Worm (Caenorhabditis elegans) whole organism, L1 larva: ENCODE results near the gene Y44A6D.5.

Experiments used
- C34B4.2 ChIP-seq: sonication (generic microtip); optimal IDR thresholded peaks from 2 replicates; lab custom pipeline; 2017; ENCODE audit warnings: mild to moderate bottlenecking, missing genetic modification characterization, missing compliant biosample characterization
- Y116A8C.19 ChIP-seq: sonication (generic microtip); optimal IDR thresholded peaks from 2 replicates; lab custom pipeline; 2016; ENCODE audit warnings: missing compliant biosample characterization, missing genetic modification characterization, borderline replicate concordance
- alr-1 ChIP-seq: fragments of 200-800 bp; sonication (Bioruptor generic); optimal IDR thresholded peaks from 2 replicates; lab custom pipeline; 2018; ENCODE audit warnings: borderline replicate concordance, mild to moderate bottlenecking, missing genetic modification characterization, missing compliant biosample characterization
- aly-2 ChIP-seq: fragments of 150-350 bp; optimal IDR thresholded peaks from 2 replicates; lab custom pipeline; 2014; ENCODE audit warnings: missing biosample characterization, missing genetic modification characterization
- ceh-63 ChIP-seq: fragments of 200-800 bp; sonication (Bioruptor generic); optimal IDR thresholded peaks from 2 replicates; lab custom pipeline; 2018; ENCODE audit warnings: mild to moderate bottlenecking, missing genetic modification characterization, missing compliant biosample characterization
- ceh-82 ChIP-seq, 3 experiments: fragments of 150-350 bp in 1 of 3; sonication (generic microtip) in 2 of 3; optimal IDR thresholded peaks; 2 replicates each; lab custom pipeline; 2014 to 2017; ENCODE audit warnings: missing biosample characterization in 3 of 3, missing genetic modification characterization in 3 of 3
- ceh-90 ChIP-seq: sonication (generic microtip); optimal IDR thresholded peaks from 2 replicates; lab custom pipeline; 2016; ENCODE audit warnings: missing genetic modification characterization, missing compliant biosample characterization
- ces-1 ChIP-seq: fragments of 150-350 bp; optimal IDR thresholded peaks from 2 replicates; lab custom pipeline; 2014; ENCODE audit warnings: missing biosample characterization, missing genetic modification reagents, missing genetic modification characterization
- efl-1 ChIP-seq, 4 experiments: fragments of 150-350 bp; optimal IDR thresholded peaks in 3 of 4; peaks in 1 of 4; 1 replicate in 1 of 4; 2 replicates in 3 of 4; lab custom pipeline; 2014; ENCODE audit warnings: missing biosample characterization in 2 of 4, missing genetic modification characterization in 2 of 4, missing genetic modification reagents in 2 of 4
- egl-27 ChIP-seq, 2 experiments: fragments of 150-350 bp in 1 of 2; sonication (generic microtip); optimal IDR thresholded peaks; 3 replicates each; lab custom pipeline; 2017 to 2018; ENCODE audit warnings: missing biosample characterization in 2 of 2, missing genetic modification characterization in 2 of 2, missing genetic modification reagents in 2 of 2
- elt-3 ChIP-seq, 6 experiments: fragments of 150-350 bp in 1 of 6; sonication (generic microtip); optimal IDR thresholded peaks; 2 replicates each; lab custom pipeline; 2017 to 2018; ENCODE audit warnings: missing biosample characterization in 6 of 6, missing genetic modification characterization in 6 of 6, inconsistent platforms in 1 of 6
- ets-5 ChIP-seq: fragments of 200-800 bp; sonication (Bioruptor generic); IDR thresholded peaks from 2 replicates; pipeline ENCODE4 v1.3.6; 2022; ENCODE audit warnings: missing genetic modification characterization, missing compliant biosample characterization
- fkh-8 ChIP-seq: sonication (generic microtip); optimal IDR thresholded peaks from 2 replicates; lab custom pipeline; 2016; ENCODE audit warnings: mild to moderate bottlenecking, missing genetic modification characterization, missing compliant biosample characterization
- grh-1 ChIP-seq: fragments of 200-800 bp; sonication (Bioruptor generic); IDR thresholded peaks from 2 replicates; pipeline ENCODE4 v1.3.6; 2022; ENCODE audit warnings: missing genetic modification reagents, missing genetic modification characterization, missing compliant biosample characterization
- hlh-17 ChIP-seq: fragments of 200-800 bp; sonication (Bioruptor generic); optimal IDR thresholded peaks from 2 replicates; lab custom pipeline; 2018; ENCODE audit warnings: missing genetic modification characterization, mild to moderate bottlenecking, missing compliant biosample characterization, moderate library complexity, borderline replicate concordance
- irx-1 ChIP-seq: sonication (generic microtip); optimal IDR thresholded peaks from 2 replicates; lab custom pipeline; 2016; ENCODE audit warnings: missing genetic modification characterization, missing compliant biosample characterization
- isw-1 ChIP-seq: fragments of 200-800 bp; sonication (Bioruptor generic); IDR thresholded peaks from 2 replicates; pipeline ENCODE4 v1.3.6; 2022; ENCODE audit warnings: missing genetic modification characterization, missing compliant biosample characterization
- jun-1 ChIP-seq: fragments of 150-350 bp; optimal IDR thresholded peaks from 2 replicates; lab custom pipeline; 2014; ENCODE audit warnings: missing biosample characterization, missing genetic modification reagents, missing genetic modification characterization
- lin-13 ChIP-seq: fragments of 150-350 bp; optimal IDR thresholded peaks from 2 replicates; lab custom pipeline; 2014; ENCODE audit warnings: missing biosample characterization, missing genetic modification reagents, missing genetic modification characterization
- lin-15B ChIP-seq: fragments of 150-350 bp; sonication (generic microtip); optimal IDR thresholded peaks from 3 replicates; lab custom pipeline; 2014; ENCODE audit warnings: missing biosample characterization, missing genetic modification characterization
- lir-3 ChIP-seq: sonication (generic microtip); optimal IDR thresholded peaks from 2 replicates; lab custom pipeline; 2016; ENCODE audit warnings: mild to moderate bottlenecking, missing genetic modification characterization, moderate library complexity, missing compliant biosample characterization; ENCODE audit not compliant: poor library complexity
- mab-9 ChIP-seq: fragments of 200-800 bp; sonication (Bioruptor generic); IDR thresholded peaks from 2 replicates; pipeline ENCODE4 v1.3.6; 2022; ENCODE audit warnings: missing genetic modification reagents, missing genetic modification characterization, missing compliant biosample characterization
- mdl-1 ChIP-seq, 2 experiments: fragments of 150-350 bp; optimal IDR thresholded peaks; 2 replicates each; lab custom pipeline; 2014 to 2017; ENCODE audit warnings: missing biosample characterization in 2 of 2, missing genetic modification characterization in 2 of 2, inconsistent platforms in 1 of 2
- mep-1 ChIP-seq: fragments of 150-350 bp; optimal IDR thresholded peaks from 2 replicates; lab custom pipeline; 2014; ENCODE audit warnings: missing biosample characterization, missing genetic modification characterization
- nhr-11 ChIP-seq: fragments of 150-350 bp; optimal IDR thresholded peaks from 2 replicates; lab custom pipeline; 2014; ENCODE audit warnings: missing biosample characterization, missing genetic modification characterization
- nhr-12 ChIP-seq: sonication (generic microtip); optimal IDR thresholded peaks from 2 replicates; lab custom pipeline; 2017; ENCODE audit warnings: missing biosample characterization, missing genetic modification characterization
- nhr-19 ChIP-seq: fragments of 200-800 bp; sonication (Bioruptor generic); conservative IDR thresholded peaks from 2 replicates; pipeline ENCODE4 v1.3.6; 2022; ENCODE audit warnings: missing genetic modification characterization, missing compliant biosample characterization
- nhr-237 ChIP-seq: fragments of 150-350 bp; optimal IDR thresholded peaks from 2 replicates; lab custom pipeline; 2014; ENCODE audit warnings: missing biosample characterization, missing genetic modification characterization
- nhr-28 ChIP-seq: fragments of 150-350 bp; optimal IDR thresholded peaks from 2 replicates; lab custom pipeline; 2014; ENCODE audit warnings: missing biosample characterization, missing genetic modification characterization
- nhr-71 ChIP-seq: sonication (generic microtip); optimal IDR thresholded peaks from 2 replicates; lab custom pipeline; 2016; ENCODE audit warnings: mild to moderate bottlenecking, missing genetic modification characterization, moderate library complexity, missing compliant biosample characterization
- nhr-76 ChIP-seq: sonication (generic microtip); optimal IDR thresholded peaks from 2 replicates; lab custom pipeline; 2017; ENCODE audit warnings: missing biosample characterization, missing genetic modification characterization
- nhr-77 ChIP-seq: fragments of 150-350 bp; optimal IDR thresholded peaks from 2 replicates; lab custom pipeline; 2014; ENCODE audit warnings: missing biosample characterization, missing genetic modification characterization
- nhr-84 ChIP-seq: sonication (generic microtip); optimal IDR thresholded peaks from 2 replicates; lab custom pipeline; 2017; ENCODE audit warnings: missing biosample characterization, missing genetic modification characterization
- nhr-90 ChIP-seq: sonication (generic microtip); optimal IDR thresholded peaks from 2 replicates; lab custom pipeline; 2016; ENCODE audit warnings: mild to moderate bottlenecking, missing genetic modification characterization, missing compliant biosample characterization; ENCODE audit not compliant: poor library complexity
- pag-3 ChIP-seq: sonication (generic microtip); optimal IDR thresholded peaks from 2 replicates; lab custom pipeline; 2017; ENCODE audit warnings: missing genetic modification characterization, mild to moderate bottlenecking, missing compliant biosample characterization, antibody characterized with exemption, borderline replicate concordance; ENCODE audit not compliant: insufficient read depth
- pax-3 ChIP-seq: fragments of 200-800 bp; sonication (Bioruptor generic); optimal IDR thresholded peaks from 2 replicates; lab custom pipeline; 2018; ENCODE audit warnings: mild to moderate bottlenecking, missing genetic modification characterization, moderate library complexity, missing compliant biosample characterization
- rnt-1 ChIP-seq: sonication (generic microtip); optimal IDR thresholded peaks from 2 replicates; lab custom pipeline; 2016; ENCODE audit warnings: mild to moderate bottlenecking, missing genetic modification characterization, moderate library complexity, missing compliant biosample characterization
- skn-1 ChIP-seq: fragments of 150-350 bp; optimal IDR thresholded peaks from 2 replicates; lab custom pipeline; 2014; ENCODE audit warnings: missing biosample characterization, missing genetic modification characterization
- snpc-4 ChIP-seq: fragments of 150-350 bp; optimal IDR thresholded peaks from 2 replicates; lab custom pipeline; 2014; ENCODE audit warnings: missing biosample characterization, missing genetic modification characterization
- sox-4 ChIP-seq: sonication (generic microtip); optimal IDR thresholded peaks from 2 replicates; lab custom pipeline; 2016; ENCODE audit warnings: missing genetic modification characterization, missing compliant biosample characterization
- sup-37 ChIP-seq: fragments of 200-800 bp; sonication (Bioruptor generic); optimal IDR thresholded peaks from 2 replicates; lab custom pipeline; 2018; ENCODE audit warnings: mild to moderate bottlenecking, missing genetic modification characterization, missing compliant biosample characterization
- swsn-7 ChIP-seq: sonication (generic microtip); optimal IDR thresholded peaks from 2 replicates; lab custom pipeline; 2016; ENCODE audit warnings: missing genetic modification characterization, missing compliant biosample characterization
- tbx-2 ChIP-seq: sonication (generic microtip); optimal IDR thresholded peaks from 2 replicates; lab custom pipeline; 2016; ENCODE audit warnings: missing genetic modification characterization, missing compliant biosample characterization
- tlp-1 ChIP-seq: fragments of 150-350 bp; optimal IDR thresholded peaks from 2 replicates; lab custom pipeline; 2014; ENCODE audit warnings: missing biosample characterization, missing genetic modification characterization
- unc-130 ChIP-seq: fragments of 150-350 bp; optimal IDR thresholded peaks from 2 replicates; lab custom pipeline; 2017; ENCODE audit warnings: missing biosample characterization, missing genetic modification characterization, inconsistent platforms
- unc-30 ChIP-seq: sonication (generic microtip); optimal IDR thresholded peaks from 2 replicates; lab custom pipeline; 2017; ENCODE audit warnings: missing biosample characterization, missing genetic modification characterization
- unc-98 ChIP-seq: fragments of 200-800 bp; sonication (Bioruptor generic); IDR thresholded peaks from 2 replicates; pipeline ENCODE4 v1.3.6; 2022; ENCODE audit warnings: missing genetic modification characterization, missing compliant biosample characterization
- vab-15 ChIP-seq: sonication (generic microtip); optimal IDR thresholded peaks from 2 replicates; lab custom pipeline; 2017; ENCODE audit warnings: missing genotype, mild to moderate bottlenecking, missing genetic modification characterization, missing compliant biosample characterization
- xbp-1 ChIP-seq: sonication (generic microtip); optimal IDR thresholded peaks from 2 replicates; lab custom pipeline; 2016; ENCODE audit warnings: missing genetic modification characterization, missing compliant biosample characterization
- zag-1 ChIP-seq: fragments of 150-350 bp; optimal IDR thresholded peaks from 2 replicates; lab custom pipeline; 2014; ENCODE audit warnings: missing biosample characterization, missing genetic modification characterization
- zip-4 ChIP-seq: fragments of 200-800 bp; sonication (Bioruptor generic); optimal IDR thresholded peaks from 2 replicates; lab custom pipeline; 2018; ENCODE audit warnings: mild to moderate bottlenecking, missing genetic modification characterization, moderate library complexity, missing compliant biosample characterization
- ztf-4 ChIP-seq: fragments of 150-350 bp; optimal IDR thresholded peaks from 2 replicates; lab custom pipeline; 2014; ENCODE audit warnings: missing biosample characterization, missing genetic modification characterization

The Y44A6D.5 gene

DNA sequence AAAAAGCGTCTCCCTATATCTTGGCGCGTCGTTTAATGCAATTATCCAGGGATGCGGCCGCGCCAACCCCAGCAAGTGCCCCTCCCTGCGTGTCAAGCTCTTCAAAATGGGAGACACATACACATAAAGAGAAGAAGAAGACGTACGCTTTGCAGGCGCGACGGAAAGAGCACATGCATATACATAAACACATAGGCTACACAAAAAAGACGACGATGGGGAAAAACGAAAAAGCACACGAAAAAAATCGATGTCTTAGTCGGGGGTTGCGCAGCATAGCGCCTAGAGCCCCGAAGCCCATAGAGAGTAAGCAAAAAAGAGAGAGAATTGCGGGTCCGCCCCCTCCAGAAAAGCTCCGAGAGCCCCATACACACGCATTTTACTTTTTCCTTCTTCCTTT, 13.7 kb downstream of the Y44A6D.5 start, which contains the start of gene tpan-1 (continued):
- TF ChIP-seq isw-1 (GFP tag; lab: Robert Waterston, UW) (peak; percentile 40), zag-1 (tag; lab: Kevin White, UChicago) (no peak), egl-27 (tag; optimal IDR thresholded peaks at IDR 0.05; lab: Kevin White, UChicago) (no peak), lin-13 (GFP tag; lab: Kevin White, UChicago) (no peak), ets-5 (no peak), unc-130 (tag; lab: Kevin White, UChicago) (no peak), mab-9 (GFP tag; lab: Robert Waterston, UW) (peak; percentile 48; the same call in 1 of the 2 replicates), pag-3 (tag; lab: Kevin White, UChicago) (no peak), irx-1 (tag; lab: Kevin White, UChicago) (peak; percentile 42), ceh-63 (GFP tag; lab: Kevin White, UChicago) (no peak), xbp-1 (tag; lab: Kevin White, UChicago) (peak; percentile 43), swsn-7 (peak; percentile 58), nhr-77 (tag; lab: Kevin White, UChicago) (no peak), C34B4.2 (no peak), unc-98 (GFP tag; lab: Robert Waterston, UW) (no peak), grh-1 (GFP tag; lab: Robert Waterston, UW) (no peak), nhr-76 (tag; lab: Kevin White, UChicago) (no peak), aly-2 (tag; lab: Kevin White, UChicago) (no peak), vab-15 (no peak), ceh-90 (tag; lab: Kevin White, UChicago) (no peak), ces-1 (GFP tag; lab: Kevin White, UChicago) (peak; percentile 76), nhr-12 (no peak), mep-1 (peak; percentile 29), jun-1 (no peak), mdl-1 (tag; optimal IDR thresholded peaks at IDR 0.05; lab: Kevin White, UChicago) (peak in 1 of 2 experiments; percentile 38), lin-15B (tag; lab: Kevin White, UChicago) (no peak), nhr-71 (tag; lab: Kevin White, UChicago) (peak; percentile 68), ceh-82 (tag; optimal IDR thresholded peaks at IDR 0.05; lab: Kevin White, UChicago) (peak; percentile 7 to 81 (median 50)), nhr-237 (no peak), nhr-19 (peak; percentile 36; the same call in 1 of the 2 replicates), Y116A8C.19 (tag; lab: Kevin White, UChicago) (no peak), unc-30 (tag; lab: Kevin White, UChicago) (no peak), nhr-84 (no peak), snpc-4 (tag; lab: Kevin White, UChicago) (peak; percentile 34), sox-4 (no peak), tbx-2 (tag; lab: Kevin White, UChicago) (peak; percentile 76), sup-37 (GFP tag; lab: Kevin White, UChicago) (no peak), rnt-1 (tag; lab: Kevin White, UChicago) (no peak), alr-1 (tag; lab: Kevin White, UChicago) (no peak), fkh-8 (tag; lab: Kevin White, UChicago) (peak; percentile 83), nhr-90 (tag; lab: Kevin White, UChicago) (no peak), efl-1 (optimal IDR thresholded peaks at IDR 0.05; lab: Kevin White, UChicago) (peak; percentile 7 to 9), efl-1 (GFP tag; optimal IDR thresholded peaks at IDR 0.05 in 1 of 2; lab: Kevin White, UChicago) (peak; percentile 1 to 83), hlh-17 (no peak), nhr-28 (no peak), zip-4 (GFP tag; lab: Kevin White, UChicago) (no peak), pax-3 (tag; lab: Kevin White, UChicago) (peak; percentile 25), elt-3 (tag; optimal IDR thresholded peaks at IDR 0.05; lab: Kevin White, UChicago) (no peak), lir-3 (no peak), tlp-1 (tag; lab: Kevin White, UChicago) (no peak), ztf-4 (no peak), skn-1 (tag; lab: Kevin White, UChicago) (peak; percentile 7), nhr-11 (no peak)
